Fruit fly (Drosophila melanogaster) whole organism, embryonic: ENCODE measurements around the gene Sf3b1.

Source experiments
- CG10462 ChIP-seq: fragments of 200-800 bp; sonication (Bioruptor generic); optimal IDR thresholded peaks from 2 replicates; lab custom pipeline; 2016; ENCODE audit warnings: missing biosample characterization, missing genetic modification characterization
- CG11560 ChIP-seq: fragments of 200-800 bp; sonication (Bioruptor generic); IDR thresholded peaks from 3 replicates; pipeline ENCODE4 v1.3.6; 2022; ENCODE audit warnings: missing biosample characterization, missing genetic modification characterization
- CG11723 ChIP-seq: fragments of 200-800 bp; sonication (Bioruptor generic); optimal IDR thresholded peaks from 2 replicates; lab custom pipeline; 2017; ENCODE audit warnings: missing biosample characterization, mild to moderate bottlenecking, missing genetic modification characterization
- CG12219 ChIP-seq: fragments of 200-800 bp; sonication (Bioruptor generic); optimal IDR thresholded peaks from 3 replicates; lab custom pipeline; 2018; ENCODE audit warnings: missing biosample characterization, mild to moderate bottlenecking, missing genetic modification characterization
- CG12391 ChIP-seq: fragments of 200-800 bp; sonication (Bioruptor generic); optimal IDR thresholded peaks from 3 replicates; lab custom pipeline; 2018; ENCODE audit warnings: missing biosample characterization, mild to moderate bottlenecking, missing genetic modification characterization, moderate library complexity
- CG12942 ChIP-seq: fragments of 200-800 bp; sonication (Bioruptor generic); optimal IDR thresholded peaks from 3 replicates; lab custom pipeline; 2016; ENCODE audit warnings: missing biosample characterization, missing genetic modification characterization
- CG13123 ChIP-seq: fragments of 200-800 bp; sonication (Bioruptor generic); optimal IDR thresholded peaks from 2 replicates; lab custom pipeline; 2016; ENCODE audit warnings: missing biosample characterization, missing genetic modification characterization
- CG15479 ChIP-seq: fragments of 200-800 bp; sonication (Bioruptor generic); optimal IDR thresholded peaks from 3 replicates; lab custom pipeline; 2019; ENCODE audit warnings: missing biosample characterization, mild to moderate bottlenecking, missing genetic modification characterization, moderate library complexity
- CG16815 ChIP-seq: fragments of 200-800 bp; sonication (Bioruptor generic); optimal IDR thresholded peaks from 3 replicates; lab custom pipeline; 2017; ENCODE audit warnings: missing biosample characterization, mild to moderate bottlenecking, missing genetic modification characterization
- CG2202 ChIP-seq: fragments of 200-800 bp; sonication (Bioruptor generic); optimal IDR thresholded peaks from 2 replicates; lab custom pipeline; 2018; ENCODE audit warnings: missing biosample characterization, mild to moderate bottlenecking, missing genetic modification characterization
- CG2889 ChIP-seq: fragments of 200-800 bp; sonication (Bioruptor generic); IDR thresholded peaks from 3 replicates; pipeline ENCODE4 v1.3.6; 2022; ENCODE audit warnings: missing biosample characterization, missing genetic modification characterization
- CG3163 ChIP-seq: fragments of 200-800 bp; sonication (Bioruptor generic); optimal IDR thresholded peaks from 3 replicates; lab custom pipeline; 2016; ENCODE audit warnings: missing biosample characterization, missing genetic modification characterization
- CG33213 ChIP-seq: fragments of 200-800 bp; sonication (Bioruptor generic); optimal IDR thresholded peaks from 3 replicates; lab custom pipeline; 2016; ENCODE audit warnings: missing biosample characterization, missing genetic modification characterization
- CG4424 ChIP-seq: fragments of 200-800 bp; sonication (Bioruptor generic); optimal IDR thresholded peaks from 3 replicates; lab custom pipeline; 2016; ENCODE audit warnings: missing biosample characterization, missing genetic modification characterization
- CG4730 ChIP-seq: fragments of 200-800 bp; sonication (Bioruptor generic); IDR thresholded peaks from 2 replicates; pipeline ENCODE4 v1.3.6; 2022; ENCODE audit warnings: missing biosample characterization, missing genetic modification characterization
- CG7839 ChIP-seq: fragments of 200-800 bp; sonication (Bioruptor generic); optimal IDR thresholded peaks from 3 replicates; lab custom pipeline; 2018; ENCODE audit warnings: missing biosample characterization, mild to moderate bottlenecking, missing genetic modification characterization, moderate library complexity
- H2.0 ChIP-seq: fragments of 200-800 bp; sonication (Bioruptor generic); IDR thresholded peaks from 2 replicates; pipeline ENCODE4 v1.3.6; 2022; ENCODE audit warnings: missing biosample characterization, missing genetic modification characterization
- HLH54F ChIP-seq: fragments of 200-800 bp; sonication (Bioruptor generic); optimal IDR thresholded peaks from 3 replicates; lab custom pipeline; 2016; ENCODE audit warnings: missing biosample characterization, missing genetic modification characterization
- Hmr ChIP-seq: fragments of 200-800 bp; sonication (Bioruptor generic); optimal IDR thresholded peaks from 3 replicates; lab custom pipeline; 2017; ENCODE audit warnings: mild to moderate bottlenecking, missing biosample characterization, missing genetic modification reagents, missing genetic modification characterization
- Lhr ChIP-seq: fragments of 200-800 bp; sonication (Bioruptor generic); optimal IDR thresholded peaks from 3 replicates; lab custom pipeline; 2017; ENCODE audit warnings: mild to moderate bottlenecking, missing biosample characterization, missing genetic modification reagents, missing genetic modification characterization
- MESR4 ChIP-seq: fragments of 200-800 bp; sonication (Bioruptor generic); optimal IDR thresholded peaks from 2 replicates; lab custom pipeline; 2018; ENCODE audit warnings: missing biosample characterization, mild to moderate bottlenecking, missing genetic modification characterization, moderate library complexity
- Meics ChIP-seq: fragments of 200-800 bp; sonication (Bioruptor generic); optimal IDR thresholded peaks from 2 replicates; lab custom pipeline; 2017; ENCODE audit warnings: missing biosample characterization, mild to moderate bottlenecking, missing genetic modification characterization
- Myb ChIP-seq: fragments of 200-800 bp; sonication (Bioruptor generic); optimal IDR thresholded peaks from 2 replicates; lab custom pipeline; 2016; ENCODE audit warnings: missing biosample characterization, missing genetic modification characterization
- NFAT ChIP-seq: fragments of 200-800 bp; sonication (Bioruptor generic); IDR thresholded peaks from 2 replicates; pipeline ENCODE4 v1.3.6; 2022; ENCODE audit warnings: missing biosample characterization, missing genetic modification characterization
- Nf-YA ChIP-seq: fragments of 200-800 bp; sonication (Bioruptor generic); IDR thresholded peaks from 2 replicates; pipeline ENCODE4 v1.3.6; 2022; ENCODE audit warnings: missing biosample characterization, missing genetic modification characterization
- Nf-YB ChIP-seq: fragments of 200-800 bp; sonication (Bioruptor generic); optimal IDR thresholded peaks from 3 replicates; lab custom pipeline; 2019; ENCODE audit warnings: missing biosample characterization, mild to moderate bottlenecking, missing genetic modification characterization, moderate library complexity
- Nf-YC ChIP-seq: fragments of 200-800 bp; optimal IDR thresholded peaks from 3 replicates; lab custom pipeline; 2019; ENCODE audit warnings: missing biosample characterization, mild to moderate bottlenecking, missing genetic modification characterization, moderate library complexity
- Side ChIP-seq: fragments of 200-800 bp; sonication (Bioruptor generic); optimal IDR thresholded peaks from 2 replicates; lab custom pipeline; 2016; ENCODE audit warnings: missing biosample characterization, missing genetic modification characterization
- ara ChIP-seq: fragments of 200-800 bp; sonication (Bioruptor generic); IDR thresholded peaks from 2 replicates; pipeline ENCODE4 v1.3.6; 2022; ENCODE audit warnings: missing biosample characterization, missing genetic modification characterization
- crol ChIP-seq: fragments of 200-800 bp; sonication (Bioruptor generic); IDR thresholded peaks from 2 replicates; pipeline ENCODE4 v1.3.6; 2022; ENCODE audit warnings: missing biosample characterization, missing genetic modification characterization
- disco-r ChIP-seq: fragments of 200-800 bp; sonication (Bioruptor generic); optimal IDR thresholded peaks from 2 replicates; lab custom pipeline; 2016; ENCODE audit warnings: missing biosample characterization, missing genetic modification characterization
- dmrt11E ChIP-seq: fragments of 200-800 bp; sonication (Bioruptor generic); optimal IDR thresholded peaks from 3 replicates; lab custom pipeline; 2018; ENCODE audit warnings: missing biosample characterization, mild to moderate bottlenecking, missing genetic modification characterization, moderate library complexity
- dpn ChIP-seq, 2 experiments: fragments of 200-800 bp; sonication (Bioruptor generic); optimal IDR thresholded peaks; 3 replicates each; lab custom pipeline; 2016; ENCODE audit warnings: missing biosample characterization in 2 of 2, missing genetic modification characterization in 2 of 2
- fu2 ChIP-seq: fragments of 200-800 bp; sonication (Bioruptor generic); optimal IDR thresholded peaks from 2 replicates; lab custom pipeline; 2016; ENCODE audit warnings: missing biosample characterization, missing genetic modification characterization
- lmd ChIP-seq: fragments of 200-800 bp; sonication (Bioruptor generic); IDR thresholded peaks from 2 replicates; pipeline ENCODE4 v1.3.6; 2022; ENCODE audit warnings: missing biosample characterization, missing genetic modification characterization
- lov ChIP-seq, 2 experiments: fragments of 200-800 bp in 1 of 2; fragments of >200 bp in 1 of 2; sonication (Bioruptor generic) in 1 of 2; IDR thresholded peaks in 1 of 2; optimal IDR thresholded peaks in 1 of 2; 2 replicates in 1 of 2; 3 replicates in 1 of 2; pipeline versions ENCODE4 v1.3.6 to Lab custom; 2017 to 2022; ENCODE audit warnings: missing biosample characterization in 1 of 2, missing genetic modification characterization in 1 of 2
- pan ChIP-seq, 4 experiments: fragments of >200 bp in 3 of 4; fragments of 200-800 bp in 1 of 4; sonication (Bioruptor generic) in 1 of 4; optimal IDR thresholded peaks in 3 of 4; IDR thresholded peaks in 1 of 4; 2 replicates each; pipeline versions ENCODE4 v1.3.6 to Lab custom; 2017 to 2022; ENCODE audit warnings: missing biosample characterization in 2 of 4, missing genetic modification characterization in 2 of 4, mixed read lengths in 1 of 4
- pfk ChIP-seq: fragments of 200-800 bp; sonication (Bioruptor generic); optimal IDR thresholded peaks from 2 replicates; lab custom pipeline; 2018; ENCODE audit warnings: missing biosample characterization, mild to moderate bottlenecking, missing genetic modification characterization, moderate library complexity
- pnt ChIP-seq: fragments of 200-800 bp; sonication (Bioruptor generic); optimal IDR thresholded peaks from 3 replicates; lab custom pipeline; 2016; ENCODE audit warnings: missing biosample characterization, missing genetic modification characterization
- prd ChIP-seq, 3 experiments: fragments of >200 bp in 2 of 3; fragments of 200-800 bp in 1 of 3; sonication (Bioruptor generic) in 1 of 3; optimal IDR thresholded peaks in 2 of 3; IDR thresholded peaks in 1 of 3; 2 replicates in 2 of 3; 3 replicates in 1 of 3; pipeline versions ENCODE4 v1.3.6 to Lab custom; 2017 to 2022; ENCODE audit warnings: missing biosample characterization in 1 of 3, missing genetic modification characterization in 1 of 3
- repo ChIP-seq: fragments of 200-800 bp; sonication (Bioruptor generic); optimal IDR thresholded peaks from 2 replicates; lab custom pipeline; 2016; ENCODE audit warnings: missing biosample characterization, missing genetic modification characterization
- row ChIP-seq: fragments of 200-800 bp; sonication (Bioruptor generic); IDR thresholded peaks from 3 replicates; pipeline ENCODE4 v1.3.6; 2022; ENCODE audit warnings: missing biosample characterization, missing genetic modification characterization
- scrt ChIP-seq: fragments of 200-800 bp; sonication (Bioruptor generic); optimal IDR thresholded peaks from 2 replicates; lab custom pipeline; 2018; ENCODE audit warnings: missing biosample characterization, mild to moderate bottlenecking, missing genetic modification characterization, moderate library complexity
- sens-2 ChIP-seq: fragments of 200-800 bp; sonication (Bioruptor generic); IDR thresholded peaks from 2 replicates; pipeline ENCODE4 v1.3.6; 2022; ENCODE audit warnings: missing biosample characterization, missing genetic modification characterization
- sob ChIP-seq: fragments of 200-800 bp; sonication (Bioruptor generic); IDR thresholded peaks from 2 replicates; pipeline ENCODE4 v1.3.6; 2022; ENCODE audit warnings: missing biosample characterization, missing genetic modification characterization
- ttk ChIP-seq: fragments of 200-800 bp; sonication (Bioruptor generic); IDR thresholded peaks from 2 replicates; pipeline ENCODE4 v2.1.2; 2022; ENCODE audit warnings: missing biosample characterization, missing genetic modification characterization
- vvl ChIP-seq: fragments of 200-800 bp; sonication (Bioruptor generic); IDR thresholded peaks from 2 replicates; pipeline ENCODE4 v1.3.6; 2022; ENCODE audit warnings: missing biosample characterization, missing genetic modification characterization
- zen ChIP-seq: fragments of 200-800 bp; sonication (Bioruptor generic); optimal IDR thresholded peaks from 3 replicates; lab custom pipeline; 2018; ENCODE audit warnings: missing biosample characterization, mild to moderate bottlenecking, missing genetic modification characterization, moderate library complexity
- zfh1 ChIP-seq: fragments of 200-800 bp; sonication (Bioruptor generic); IDR thresholded peaks from 3 replicates; pipeline ENCODE4 v1.3.6; 2022; ENCODE audit warnings: missing biosample characterization, missing genetic modification characterization

The Sf3b1 gene

dm6 chr2L:602439-602879 lies 34.3 kb downstream of the Sf3b1 start, which contains the start of gene CG13689 (continued):
- TF ChIP-seq ttk (peak; percentile 47; the same call in 1 of the 2 replicates), Hmr (GFP tag; lab: Kevin White, UChicago) (peak; percentile 57), pnt (GFP tag; lab: Kevin White, UChicago) (peak; percentile 27), Myb (GFP tag; lab: Kevin White, UChicago) (no peak), Lhr (GFP tag; lab: Kevin White, UChicago) (peak; percentile 78), NFAT (GFP tag; lab: Robert Waterston, UW) (peak; percentile 83), lmd (peak; percentile 53; the same call in 1 of the 2 replicates), ara (GFP tag; lab: Robert Waterston, UW) (no peak), CG11723 (no peak), Meics (peak; percentile 52), lov (optimal IDR thresholded peaks at IDR 0.05; lab: Kevin White, UChicago) (no peak), lov (GFP tag; IDR thresholded peaks at IDR 0.05; lab: Robert Waterston, UW) (no peak), Nf-YB (GFP tag; lab: Kevin White, UChicago) (no peak), zen (peak; percentile 22), zfh1 (GFP tag; lab: Robert Waterston, UW) (peak; percentile 70), sens-2 (GFP tag; lab: Robert Waterston, UW) (no peak), dpn (GFP tag; optimal IDR thresholded peaks at IDR 0.05; lab: Kevin White, UChicago) (peak; percentile 2 to 67), Nf-YA (GFP tag; lab: Robert Waterston, UW) (no peak), CG13123 (GFP tag; lab: Kevin White, UChicago) (no peak), disco-r (GFP tag; lab: Kevin White, UChicago) (no peak), CG11560 (0 out of 3 replicates have a peak, but pooled peaks have one; percentile 11), vvl (GFP tag; lab: Robert Waterston, UW) (peak; percentile 68), CG10462 (GFP tag; lab: Kevin White, UChicago) (peak; percentile 9), CG3163 (no peak), row (GFP tag; lab: Robert Waterston, UW) (peak; percentile 24; the same call in 2 of the 3 replicates), CG2202 (tag; lab: Kevin White, UChicago) (peak; percentile 26), sob (GFP tag; lab: Robert Waterston, UW) (peak; percentile 36; the same call in 1 of the 2 replicates), CG2889 (GFP tag; lab: Robert Waterston, UW) (no peak), CG4730 (GFP tag; lab: Robert Waterston, UW) (peak; percentile 19; the same call in 1 of the 2 replicates), HLH54F (GFP tag; lab: Kevin White, UChicago) (peak; percentile 37), CG15479 (GFP tag; lab: Kevin White, UChicago) (no peak), CG7839 (tag; lab: Kevin White, UChicago) (peak; percentile 61), Side (GFP tag; lab: Kevin White, UChicago) (peak; percentile 29), Nf-YC (tag; lab: Kevin White, UChicago) (no peak), CG12942 (GFP tag; lab: Kevin White, UChicago) (peak; percentile 0), CG16815 (GFP tag; lab: Kevin White, UChicago) (peak; percentile 7), CG33213 (peak; percentile 24), dmrt11E (tag; lab: Kevin White, UChicago) (peak; percentile 14), crol (GFP tag; lab: Robert Waterston, UW) (no peak), fu2 (peak; percentile 13), CG12219 (GFP tag; lab: Kevin White, UChicago) (no peak), CG12391 (tag; lab: Kevin White, UChicago) (peak; percentile 62), scrt (peak; percentile 30), MESR4 (GFP tag; lab: Kevin White, UChicago) (peak; percentile 35), repo (GFP tag; lab: Kevin White, UChicago) (no peak), pfk (GFP tag; lab: Kevin White, UChicago) (peak; percentile 20), pan (optimal IDR thresholded peaks at IDR 0.05; lab: Kevin White, UChicago) (no peak), pan (GFP tag; optimal IDR thresholded peaks at IDR 0.05 in 1 of 2, IDR thresholded peaks at IDR 0.05 in 1 of 2) (no peak), CG4424 (peak; percentile 63), H2.0 (GFP tag; lab: Robert Waterston, UW) (0 out of 2 replicates have a peak, but pooled peaks have one; percentile 42), prd (optimal IDR thresholded peaks at IDR 0.05; lab: Kevin White, UChicago) (no peak), prd (GFP tag; IDR thresholded peaks at IDR 0.05; lab: Robert Waterston, UW) (peak; percentile 61; the same call in 2 of the 3 replicates)
